Worm (Caenorhabditis elegans) whole organism, early embryonic: Measurements from ENCODE around the gene C03A3.1.

Source experiments
- B0310.2 ChIP-seq: sonication (generic microtip); optimal IDR thresholded peaks from 2 replicates; lab custom pipeline; 2016; ENCODE audit warnings: mild to moderate bottlenecking, missing genetic modification characterization, missing compliant biosample characterization
- aly-1 ChIP-seq: sonication (generic microtip); optimal IDR thresholded peaks from 2 replicates; lab custom pipeline; 2016; ENCODE audit warnings: missing genetic modification characterization, missing compliant biosample characterization
- ama-1 ChIP-seq: fragments of 150-350 bp; optimal IDR thresholded peaks from 2 replicates; lab custom pipeline; 2014
- ceh-36 ChIP-seq: sonication (generic microtip); optimal IDR thresholded peaks from 2 replicates; lab custom pipeline; 2016; ENCODE audit warnings: missing genetic modification characterization, inconsistent platforms, missing compliant biosample characterization
- flt-1 ChIP-seq: fragments of 200-800 bp; sonication (Bioruptor generic); IDR thresholded peaks from 2 replicates; pipeline ENCODE4 v1.3.6; 2022; ENCODE audit warnings: missing genetic modification characterization, missing compliant biosample characterization
- hmbx-1 ChIP-seq: sonication (generic microtip); optimal IDR thresholded peaks from 2 replicates; lab custom pipeline; 2016; ENCODE audit warnings: mild to moderate bottlenecking, missing genetic modification characterization, missing compliant biosample characterization
- hmg-4 ChIP-seq: fragments of 200-800 bp; sonication (Bioruptor generic); optimal IDR thresholded peaks from 2 replicates; lab custom pipeline; 2018; ENCODE audit warnings: mild to moderate bottlenecking, missing genetic modification characterization, missing compliant biosample characterization
- hnd-1 ChIP-seq: sonication (generic microtip); optimal IDR thresholded peaks from 2 replicates; lab custom pipeline; 2016; ENCODE audit warnings: missing genetic modification characterization, missing compliant biosample characterization
- pes-1 ChIP-seq: fragments of 200-800 bp; sonication (Bioruptor generic); IDR thresholded peaks from 2 replicates; pipeline ENCODE4 v1.3.6; 2022; ENCODE audit warnings: missing genetic modification reagents, missing genetic modification characterization, missing compliant biosample characterization
- scrt-1 ChIP-seq: fragments of 200-800 bp; sonication (Bioruptor generic); IDR thresholded peaks from 2 replicates; pipeline ENCODE4 v1.3.6; 2022; ENCODE audit warnings: missing genetic modification characterization, missing compliant biosample characterization
- tbx-11 ChIP-seq: fragments of 200-800 bp; sonication (Bioruptor generic); IDR thresholded peaks from 2 replicates; pipeline ENCODE4 v1.3.6; 2022; ENCODE audit warnings: missing genetic modification characterization, missing compliant biosample characterization
- tra-4 ChIP-seq: sonication (generic microtip); optimal IDR thresholded peaks from 2 replicates; lab custom pipeline; 2017; ENCODE audit warnings: missing genetic modification characterization, missing compliant biosample characterization

DNA sequence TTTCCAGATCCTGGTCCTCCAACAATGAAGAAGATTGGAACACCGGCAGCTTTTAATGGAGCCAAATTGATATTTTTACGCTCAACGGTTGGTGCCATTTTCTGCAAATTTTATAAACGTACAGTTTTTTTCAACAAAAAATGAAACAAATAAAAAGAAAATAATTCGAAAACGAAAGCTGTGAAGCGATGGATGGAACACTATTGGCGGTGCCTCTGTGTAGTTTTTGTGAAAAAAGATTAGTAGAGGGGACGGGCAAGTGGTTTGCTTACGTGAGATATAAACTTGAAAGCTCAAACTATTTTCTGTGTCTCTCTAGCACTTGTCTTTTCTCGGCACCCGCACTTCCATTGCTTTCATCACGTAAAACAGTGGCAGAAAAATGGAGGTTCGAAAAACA lies 30.5 kb downstream of the C03A3.1 start, which contains the start of gene F38B2.4:
- TF ChIP-seq hnd-1 (tag; lab: Kevin White, UChicago) (no peak), tra-4 (tag; lab: Kevin White, UChicago) (no peak), tbx-11 (no peak), aly-1 (tag; lab: Kevin White, UChicago) (no peak), ama-1 (no peak), hmg-4 (no peak), hmbx-1 (tag; lab: Kevin White, UChicago) (no peak), B0310.2 (no peak), ceh-36 (tag; lab: Kevin White, UChicago) (no peak), flt-1 (GFP tag; lab: Robert Waterston, UW) (no peak), pes-1 (GFP tag; lab: Robert Waterston, UW) (no peak), scrt-1 (GFP tag; lab: Robert Waterston, UW) (no peak)
